Fruit fly (Drosophila melanogaster) whole organism: ENCODE results near the gene Dpp10.

Source experiments
- CG8478 ChIP-seq: fragments of >200 bp; optimal IDR thresholded peaks from 2 replicates; lab custom pipeline; 2018; ENCODE audit warnings: inconsistent platforms
- Dll ChIP-seq: fragments of >200 bp; optimal IDR thresholded peaks from 2 replicates; lab custom pipeline; 2017
- EcR ChIP-seq, 2 experiments: fragments of >200 bp; optimal IDR thresholded peaks; 2 replicates each; lab custom pipeline; 2017; ENCODE audit warnings: missing biosample characterization in 2 of 2, missing genetic modification characterization in 2 of 2, missing genetic modification reagents in 2 of 2
- pan ChIP-seq: fragments of >200 bp; optimal IDR thresholded peaks from 2 replicates; lab custom pipeline; 2017
- psq ChIP-seq: fragments of >200 bp; optimal IDR thresholded peaks from 2 replicates; lab custom pipeline; 2017
- usp ChIP-seq: fragments of >200 bp; optimal IDR thresholded peaks from 2 replicates; lab custom pipeline; 2017; ENCODE audit warnings: missing biosample characterization, missing genetic modification characterization, mixed read lengths

Dpp10 gene

dm6 chr2L:6613156-6613555 is 12.3 kb upstream of the Dpp10 start:
- TF ChIP-seq CG8478 (lab: Kevin White, UChicago) (no peak), psq (lab: Kevin White, UChicago) (no peak), EcR (GFP tag; optimal IDR thresholded peaks at IDR 0.05; lab: Kevin White, UChicago) (no peak), Dll (lab: Kevin White, UChicago) (no peak), usp (GFP tag; lab: Kevin White, UChicago) (no peak), pan (lab: Kevin White, UChicago) (no peak)

- no peak for TF ChIP-seq Dll (lab: Kevin White, UChicago)
Measured at dm6 chr2L:6612477-6613004, 11.7 kb upstream of the Dpp10 start.

- TF ChIP-seq psq (lab: Kevin White, UChicago) (no peak), pan (lab: Kevin White, UChicago) (no peak), EcR (GFP tag; optimal IDR thresholded peaks at IDR 0.05; lab: Kevin White, UChicago) (no peak), Dll (lab: Kevin White, UChicago) (no peak)
Measured at dm6 chr2L:6611374-6612005, 10.6 kb upstream of the Dpp10 start.

- TF ChIP-seq Dll (lab: Kevin White, UChicago) (peak; percentile 69), CG8478 (lab: Kevin White, UChicago) (no peak)
Measured at dm6 chr2L:6610683-6611373, 10.0 kb upstream of the Dpp10 start, which contains the start of gene CG11050. CG11050 (plus strand) TSS chr2L:6611011.

dm6 chr2L:6595027-6595426 is 5.8 kb downstream of the Dpp10 start:
- TF ChIP-seq CG8478 (lab: Kevin White, UChicago) = no peak
- TF ChIP-seq Dll (lab: Kevin White, UChicago) = no peak
- TF ChIP-seq pan (lab: Kevin White, UChicago) = no peak
- no peak for TF ChIP-seq usp (GFP tag; lab: Kevin White, UChicago)
- TF ChIP-seq EcR (GFP tag; optimal IDR thresholded peaks at IDR 0.05; lab: Kevin White, UChicago) = no peak
- no peak for TF ChIP-seq psq (lab: Kevin White, UChicago)

- no peak for TF ChIP-seq usp (GFP tag; lab: Kevin White, UChicago)
Measured at dm6 chr2L:6584346-6584745, 16.5 kb downstream of the Dpp10 start.

- TF ChIP-seq Dll (lab: Kevin White, UChicago) = no peak
- no peak for TF ChIP-seq usp (GFP tag; lab: Kevin White, UChicago)
- no peak for TF ChIP-seq psq (lab: Kevin White, UChicago)
- no peak for TF ChIP-seq pan (lab: Kevin White, UChicago)
- TF ChIP-seq CG8478 (lab: Kevin White, UChicago) = no peak
- TF ChIP-seq EcR (GFP tag; optimal IDR thresholded peaks at IDR 0.05; lab: Kevin White, UChicago) = no peak
Measured at dm6 chr2L:6579045-6579444, 21.8 kb downstream of the Dpp10 start.

dm6 chr2L:6566020-6566687 is 34.7 kb downstream of the Dpp10 start, which contains the start of gene CG13766:
CG13766 (minus strand) TSS chr2L:6566181.
- no peak for TF ChIP-seq pan (lab: Kevin White, UChicago)

- TF ChIP-seq pan (lab: Kevin White, UChicago) = peak; percentile 36
- TF ChIP-seq psq (lab: Kevin White, UChicago) = no peak
Measured at dm6 chr2L:6564955-6565354, 35.9 kb downstream of the Dpp10 start.

dm6 chr2L:6562358-6562687 is 38.5 kb downstream of the Dpp10 start:
- TF ChIP-seq CG8478 (lab: Kevin White, UChicago) (no peak), usp (GFP tag; lab: Kevin White, UChicago) (no peak), Dll (lab: Kevin White, UChicago) (no peak), EcR (GFP tag; optimal IDR thresholded peaks at IDR 0.05; lab: Kevin White, UChicago) (no peak), psq (lab: Kevin White, UChicago) (no peak), pan (lab: Kevin White, UChicago) (no peak)

- TF ChIP-seq psq (lab: Kevin White, UChicago) (no peak), CG8478 (lab: Kevin White, UChicago) (no peak), usp (GFP tag; lab: Kevin White, UChicago) (no peak), pan (lab: Kevin White, UChicago) (no peak), Dll (lab: Kevin White, UChicago) (no peak)
Measured at dm6 chr2L:6561463-6562357, 39.2 kb downstream of the Dpp10 start, which contains the start of the genes Trmt6 and Ent2. Trmt6 (minus strand) TSS chr2L:6562289. Ent2 (plus strand) TSS chr2L:6562325.
